Fruit fly (Drosophila melanogaster) whole organism, embryonic: ENCODE results near the gene CG15418.
A peak's percentile ranks its signal among the peaks of the same experiment; 100 is the strongest.

Source experiments
- CG10431 ChIP-seq: fragments of 200-800 bp; sonication (Bioruptor generic); optimal IDR thresholded peaks from 3 replicates; lab custom pipeline; 2018; ENCODE audit warnings: missing biosample characterization, mild to moderate bottlenecking, missing genetic modification characterization
- CG10979 ChIP-seq: fragments of 200-800 bp; sonication (Bioruptor generic); optimal IDR thresholded peaks from 2 replicates; lab custom pipeline; 2018; ENCODE audit warnings: missing biosample characterization, mild to moderate bottlenecking, missing genetic modification characterization, moderate library complexity
- CG11093 ChIP-seq: fragments of 200-800 bp; sonication (Bioruptor generic); IDR thresholded peaks from 3 replicates; pipeline ENCODE4 v1.3.6; 2022; ENCODE audit warnings: missing biosample characterization, missing genetic modification characterization
- CG12104 ChIP-seq: fragments of 200-800 bp; sonication (Bioruptor generic); optimal IDR thresholded peaks from 3 replicates; lab custom pipeline; 2016; ENCODE audit warnings: missing biosample characterization, missing genetic modification characterization
- CG12769 ChIP-seq: fragments of 200-800 bp; sonication (Bioruptor generic); optimal IDR thresholded peaks from 2 replicates; lab custom pipeline; 2019; ENCODE audit warnings: missing biosample characterization, mild to moderate bottlenecking, missing genetic modification characterization, moderate library complexity
- CG14050 ChIP-seq: fragments of 200-800 bp; sonication (Bioruptor generic); IDR thresholded peaks from 3 replicates; pipeline ENCODE4 v1.3.6; 2022; ENCODE audit warnings: missing biosample characterization, missing genetic modification characterization
- CG14441 ChIP-seq: fragments of 200-800 bp; sonication (Bioruptor generic); IDR thresholded peaks from 2 replicates; pipeline ENCODE4 v1.3.6; 2022; ENCODE audit warnings: missing biosample characterization, missing genetic modification characterization
- CG16813 ChIP-seq: fragments of 200-800 bp; sonication (Bioruptor generic); IDR thresholded peaks from 3 replicates; pipeline ENCODE4 v1.3.6; 2022; ENCODE audit warnings: missing biosample characterization, missing genetic modification characterization; ENCODE audit not compliant: partially characterized antibody
- CG2875 ChIP-seq: fragments of 200-800 bp; sonication (Bioruptor generic); optimal IDR thresholded peaks from 2 replicates; lab custom pipeline; 2017; ENCODE audit warnings: missing biosample characterization, mild to moderate bottlenecking, missing genetic modification characterization, missing genetic modification reagents
- CG30431 ChIP-seq: fragments of 200-800 bp; sonication (Bioruptor generic); optimal IDR thresholded peaks from 2 replicates; lab custom pipeline; 2017; ENCODE audit warnings: missing biosample characterization, missing genetic modification characterization
- CG32772 ChIP-seq: fragments of 200-800 bp; sonication (Bioruptor generic); IDR thresholded peaks from 2 replicates; pipeline ENCODE4 v1.3.6; 2022; ENCODE audit warnings: missing biosample characterization, missing genetic modification characterization
- CG4617 ChIP-seq: fragments of 200-800 bp; sonication (Bioruptor generic); optimal IDR thresholded peaks from 3 replicates; lab custom pipeline; 2016; ENCODE audit warnings: missing biosample characterization, missing genetic modification characterization, borderline replicate concordance
- CG5245 ChIP-seq: fragments of 200-800 bp; sonication (Bioruptor generic); optimal IDR thresholded peaks from 3 replicates; lab custom pipeline; 2016; ENCODE audit warnings: missing biosample characterization, missing genetic modification characterization
- CG8924 ChIP-seq: fragments of 200-800 bp; optimal IDR thresholded peaks from 3 replicates; lab custom pipeline; 2019; ENCODE audit warnings: missing biosample characterization, mild to moderate bottlenecking, missing genetic modification characterization, moderate library complexity
- CG9727 ChIP-seq: fragments of 200-800 bp; sonication (Bioruptor generic); optimal IDR thresholded peaks from 3 replicates; lab custom pipeline; 2017; ENCODE audit warnings: missing biosample characterization, mild to moderate bottlenecking, missing genetic modification characterization
- CG9932 ChIP-seq: fragments of 200-800 bp; sonication (Bioruptor generic); IDR thresholded peaks from 2 replicates; pipeline ENCODE4 v1.3.6; 2022; ENCODE audit warnings: missing biosample characterization, missing genetic modification characterization
- Doc3 ChIP-seq: fragments of 200-800 bp; sonication (Bioruptor generic); IDR thresholded peaks from 3 replicates; pipeline ENCODE4 v1.3.6; 2022; ENCODE audit warnings: missing biosample characterization, missing genetic modification characterization; ENCODE audit not compliant: partially characterized antibody
- Dref ChIP-seq: fragments of 200-800 bp; sonication (Bioruptor generic); IDR thresholded peaks from 2 replicates; pipeline ENCODE4 v1.3.6; 2022; ENCODE audit warnings: missing biosample characterization, missing genetic modification characterization
- Gsc ChIP-seq: fragments of 200-800 bp; sonication (Bioruptor generic); IDR thresholded peaks from 2 replicates; pipeline ENCODE4 v1.3.6; 2022; ENCODE audit warnings: missing biosample characterization, missing genetic modification characterization
- Gug ChIP-seq: fragments of 200-800 bp; sonication (Bioruptor generic); IDR thresholded peaks from 4 replicates; pipeline ENCODE4 v1.3.6; 2022; ENCODE audit warnings: missing biosample characterization, missing genetic modification characterization
- H2.0 ChIP-seq: fragments of 200-800 bp; sonication (Bioruptor generic); IDR thresholded peaks from 2 replicates; pipeline ENCODE4 v1.3.6; 2022; ENCODE audit warnings: missing biosample characterization, missing genetic modification characterization
- HLH3B ChIP-seq: fragments of 200-800 bp; sonication (Bioruptor generic); IDR thresholded peaks from 2 replicates; pipeline ENCODE4 v1.3.6; 2022; ENCODE audit warnings: missing biosample characterization, missing genetic modification characterization
- Jarid2 ChIP-seq: fragments of 200-800 bp; sonication (Bioruptor generic); optimal IDR thresholded peaks from 3 replicates; lab custom pipeline; 2017; ENCODE audit warnings: mild to moderate bottlenecking, missing biosample characterization, missing genetic modification reagents, missing genetic modification characterization
- Rx ChIP-seq: fragments of 200-800 bp; sonication (Bioruptor generic); IDR thresholded peaks from 2 replicates; pipeline ENCODE4 v1.3.6; 2022; ENCODE audit warnings: missing biosample characterization, missing genetic modification characterization
- Trl ChIP-seq, 3 experiments: fragments of >200 bp in 2 of 3; fragments of 200-800 bp in 1 of 3; sonication (Bioruptor generic) in 1 of 3; optimal IDR thresholded peaks; 2 replicates in 1 of 3; 3 replicates in 2 of 3; lab custom pipeline; 2016 to 2017; ENCODE audit warnings: missing biosample characterization in 1 of 3, missing genetic modification characterization in 1 of 3
- ase ChIP-seq: fragments of 200-800 bp; sonication (Bioruptor generic); IDR thresholded peaks from 3 replicates; pipeline ENCODE4 v1.3.6; 2022; ENCODE audit warnings: missing biosample characterization, missing genetic modification characterization
- bcd ChIP-seq: fragments of 200-800 bp; sonication (Bioruptor generic); optimal IDR thresholded peaks from 2 replicates; lab custom pipeline; 2017; ENCODE audit warnings: missing biosample characterization, mild to moderate bottlenecking, missing genetic modification characterization
- bsh ChIP-seq, 2 experiments: fragments of 200-800 bp; sonication (Bioruptor generic); optimal IDR thresholded peaks; 2 replicates each; lab custom pipeline; 2017 to 2018; ENCODE audit warnings: mild to moderate bottlenecking in 2 of 2, missing biosample characterization in 2 of 2, missing genetic modification characterization in 2 of 2, moderate library complexity in 1 of 2
- cato ChIP-seq: fragments of 200-800 bp; sonication (Bioruptor generic); optimal IDR thresholded peaks from 2 replicates; lab custom pipeline; 2016; ENCODE audit warnings: missing biosample characterization, missing genetic modification characterization, borderline replicate concordance
- danr ChIP-seq: fragments of 200-800 bp; sonication (Bioruptor generic); IDR thresholded peaks from 2 replicates; pipeline ENCODE4 v1.3.6; 2022; ENCODE audit warnings: missing biosample characterization, missing genetic modification characterization
- dati ChIP-seq: fragments of 200-800 bp; sonication (Bioruptor generic); IDR thresholded peaks from 2 replicates; pipeline ENCODE4 v1.3.6; 2022; ENCODE audit warnings: missing biosample characterization, missing genetic modification characterization
- dmrt11E ChIP-seq: fragments of 200-800 bp; sonication (Bioruptor generic); optimal IDR thresholded peaks from 3 replicates; lab custom pipeline; 2018; ENCODE audit warnings: missing biosample characterization, mild to moderate bottlenecking, missing genetic modification characterization, moderate library complexity
- dpn ChIP-seq, 2 experiments: fragments of 200-800 bp; sonication (Bioruptor generic); optimal IDR thresholded peaks; 3 replicates each; lab custom pipeline; 2016; ENCODE audit warnings: missing biosample characterization in 2 of 2, missing genetic modification characterization in 2 of 2
- esg ChIP-seq: fragments of 200-800 bp; sonication (Bioruptor generic); conservative IDR thresholded peaks from 2 replicates; pipeline ENCODE4 v1.3.6; 2022; ENCODE audit warnings: missing biosample characterization, missing genetic modification characterization
- eyg ChIP-seq: fragments of 200-800 bp; sonication (Bioruptor generic); optimal IDR thresholded peaks from 3 replicates; lab custom pipeline; 2016; ENCODE audit warnings: missing biosample characterization, missing genetic modification characterization
- grau ChIP-seq: fragments of 200-800 bp; optimal IDR thresholded peaks from 3 replicates; lab custom pipeline; 2019; ENCODE audit warnings: missing biosample characterization, mild to moderate bottlenecking, missing genetic modification characterization, moderate library complexity
- ham ChIP-seq: fragments of 200-800 bp; sonication (Bioruptor generic); IDR thresholded peaks from 2 replicates; pipeline ENCODE4 v1.3.6; 2022; ENCODE audit warnings: missing biosample characterization, missing genetic modification characterization
- jing ChIP-seq: fragments of 200-800 bp; sonication (Bioruptor generic); optimal IDR thresholded peaks from 2 replicates; lab custom pipeline; 2018; ENCODE audit warnings: missing biosample characterization, mild to moderate bottlenecking, missing genetic modification characterization
- jumu ChIP-seq: fragments of 200-800 bp; sonication (Bioruptor generic); optimal IDR thresholded peaks from 3 replicates; lab custom pipeline; 2016; ENCODE audit warnings: missing biosample characterization, missing genetic modification characterization
- lab ChIP-seq: fragments of 200-800 bp; sonication (Bioruptor generic); optimal IDR thresholded peaks from 3 replicates; lab custom pipeline; 2017; ENCODE audit warnings: missing biosample characterization, missing genetic modification characterization, mild to moderate bottlenecking, moderate library complexity, missing genetic modification reagents
- lov ChIP-seq, 2 experiments: fragments of 200-800 bp in 1 of 2; fragments of >200 bp in 1 of 2; sonication (Bioruptor generic) in 1 of 2; IDR thresholded peaks in 1 of 2; optimal IDR thresholded peaks in 1 of 2; 2 replicates in 1 of 2; 3 replicates in 1 of 2; pipeline versions ENCODE4 v1.3.6 to Lab custom; 2017 to 2022; ENCODE audit warnings: missing biosample characterization in 1 of 2, missing genetic modification characterization in 1 of 2
- luna ChIP-seq: fragments of 200-800 bp; sonication (Bioruptor generic); optimal IDR thresholded peaks from 2 replicates; lab custom pipeline; 2016; ENCODE audit warnings: missing biosample characterization, missing genetic modification characterization
- pb ChIP-seq: fragments of 200-800 bp; sonication (Bioruptor generic); optimal IDR thresholded peaks from 3 replicates; lab custom pipeline; 2016; ENCODE audit warnings: missing biosample characterization, missing genetic modification characterization
- ranshi ChIP-seq: fragments of 200-800 bp; sonication (Bioruptor generic); IDR thresholded peaks from 2 replicates; pipeline ENCODE4 v1.3.6; 2022; ENCODE audit warnings: missing biosample characterization, missing genetic modification characterization
- scrt ChIP-seq: fragments of 200-800 bp; sonication (Bioruptor generic); optimal IDR thresholded peaks from 2 replicates; lab custom pipeline; 2018; ENCODE audit warnings: missing biosample characterization, mild to moderate bottlenecking, missing genetic modification characterization, moderate library complexity
- stc ChIP-seq: fragments of 200-800 bp; sonication (Bioruptor generic); IDR thresholded peaks from 2 replicates; pipeline ENCODE4 v1.3.6; 2022; ENCODE audit warnings: missing biosample characterization, missing genetic modification characterization
- tio ChIP-seq: fragments of 200-800 bp; sonication (Bioruptor generic); optimal IDR thresholded peaks from 2 replicates; lab custom pipeline; 2017; ENCODE audit warnings: missing biosample characterization, missing genetic modification characterization, inconsistent platforms
- trem ChIP-seq: fragments of 200-800 bp; optimal IDR thresholded peaks from 3 replicates; lab custom pipeline; 2019; ENCODE audit warnings: missing biosample characterization, mild to moderate bottlenecking, missing genetic modification characterization, moderate library complexity
- zfh1 ChIP-seq: fragments of 200-800 bp; sonication (Bioruptor generic); IDR thresholded peaks from 3 replicates; pipeline ENCODE4 v1.3.6; 2022; ENCODE audit warnings: missing biosample characterization, missing genetic modification characterization

Gene CG15418

DNA sequence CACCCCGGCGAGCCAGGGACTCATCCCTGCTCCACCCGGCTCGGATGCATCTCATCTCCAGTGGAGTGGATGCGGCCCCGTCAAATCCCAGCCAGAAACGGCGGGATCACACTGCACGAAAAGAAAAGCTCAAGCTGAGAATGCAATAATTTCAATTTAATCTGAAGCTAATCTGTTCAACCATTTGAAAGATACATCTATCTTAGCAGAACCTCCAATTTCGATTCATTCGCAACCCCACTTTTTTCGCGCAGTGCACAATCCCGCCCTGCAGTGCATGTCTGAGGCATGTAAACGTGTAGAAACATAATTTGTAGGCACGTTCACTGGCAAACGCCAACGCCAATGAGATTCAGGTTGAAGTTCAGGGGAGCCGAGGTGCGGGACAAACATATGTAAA, 23.0 kb downstream of the CG15418 start (continued):
- TF ChIP-seq luna (GFP tag; lab: Kevin White, UChicago), result no peak
- peak; percentile 48 for TF ChIP-seq CG5245 (GFP tag; lab: Kevin White, UChicago)
- TF ChIP-seq ranshi (GFP tag; lab: Robert Waterston, UW), result peak; percentile 53; the same call in 1 of the 2 replicates
- TF ChIP-seq CG14441 (GFP tag; lab: Robert Waterston, UW), result 0 out of 2 replicates have a peak, but pooled peaks have one; percentile 11
- TF ChIP-seq CG12104 (GFP tag; lab: Kevin White, UChicago), result no peak
- 0 out of 3 replicates have a peak, but pooled peaks have one; percentile 10 for TF ChIP-seq CG14050 (GFP tag; lab: Robert Waterston, UW)
- no peak for TF ChIP-seq lov (optimal IDR thresholded peaks at IDR 0.05; lab: Kevin White, UChicago)
- TF ChIP-seq lov (GFP tag; IDR thresholded peaks at IDR 0.05; lab: Robert Waterston, UW), result peak; percentile 59; the same call in 2 of the 3 replicates
- TF ChIP-seq eyg (GFP tag; lab: Kevin White, UChicago), result no peak
- TF ChIP-seq zfh1, result peak; percentile 78
- peak; percentile 48 for TF ChIP-seq CG2875 (GFP tag; lab: Kevin White, UChicago)
- TF ChIP-seq dati (GFP tag; lab: Robert Waterston, UW), result 0 out of 2 replicates have a peak, but pooled peaks have one; percentile 26
- TF ChIP-seq Jarid2, result no peak
- TF ChIP-seq bcd, result peak; percentile 53
- no peak for TF ChIP-seq CG9932 (GFP tag; lab: Robert Waterston, UW)
- TF ChIP-seq CG30431 (GFP tag; lab: Kevin White, UChicago), result peak; percentile 23
- TF ChIP-seq danr, result peak; percentile 52; the same call in 1 of the 2 replicates
- no peak for TF ChIP-seq CG8924
- peak; percentile 9 for TF ChIP-seq cato
- no peak for TF ChIP-seq Trl (optimal IDR thresholded peaks at IDR 0.05; lab: Kevin White, UChicago)
- TF ChIP-seq Trl (GFP tag; optimal IDR thresholded peaks at IDR 0.05; lab: Kevin White, UChicago), result peak; percentile 29
- no peak for TF ChIP-seq Doc3 (GFP tag; lab: Robert Waterston, UW)
- peak; percentile 29; the same call in 1 of the 2 replicates for TF ChIP-seq H2.0
- peak; percentile 16 to 48 for TF ChIP-seq dpn (GFP tag; optimal IDR thresholded peaks at IDR 0.05; lab: Kevin White, UChicago)
- TF ChIP-seq CG10431 (GFP tag; lab: Kevin White, UChicago), result no peak
- TF ChIP-seq HLH3B (GFP tag; lab: Robert Waterston, UW), result peak; percentile 49; the same call in 1 of the 2 replicates
- no peak for TF ChIP-seq scrt (GFP tag; lab: Kevin White, UChicago)
- no peak for TF ChIP-seq CG16813 (GFP tag; lab: Robert Waterston, UW)
- TF ChIP-seq tio, result peak; percentile 15
- TF ChIP-seq grau (tag; lab: Kevin White, UChicago), result peak; percentile 30
- TF ChIP-seq ham, result no peak
- no peak for TF ChIP-seq CG12769
- peak; percentile 18 for TF ChIP-seq jing
- peak; percentile 74 for TF ChIP-seq CG10979
- peak; percentile 67 for TF ChIP-seq esg
- TF ChIP-seq Gug (GFP tag; lab: Robert Waterston, UW), result peak; percentile 25; the same call in 2 of the 4 replicates
- peak; percentile 40; the same call in 1 of the 2 replicates for TF ChIP-seq Gsc
- TF ChIP-seq CG4617 (GFP tag; lab: Kevin White, UChicago), result no peak
- 0 out of 3 replicates have a peak, but pooled peaks have one; percentile 36 for TF ChIP-seq ase (GFP tag; lab: Robert Waterston, UW)
- peak in 1 of 2 experiments; percentile 74 for TF ChIP-seq bsh (GFP tag; optimal IDR thresholded peaks at IDR 0.05; lab: Kevin White, UChicago)
- peak; percentile 68 for TF ChIP-seq dmrt11E (tag; lab: Kevin White, UChicago)
- peak; percentile 48; the same call in 1 of the 2 replicates for TF ChIP-seq CG32772
- TF ChIP-seq lab, result peak; percentile 24
- TF ChIP-seq stc (GFP tag; lab: Robert Waterston, UW), result peak; percentile 19; the same call in 1 of the 2 replicates
- peak; percentile 11 for TF ChIP-seq trem (tag; lab: Kevin White, UChicago)
- peak; percentile 57 for TF ChIP-seq Rx
- TF ChIP-seq jumu (GFP tag; lab: Kevin White, UChicago), result peak; percentile 41
- no peak for TF ChIP-seq Dref
- peak; percentile 44 for TF ChIP-seq CG9727 (GFP tag; lab: Kevin White, UChicago)
- no peak for TF ChIP-seq CG11093 (GFP tag; lab: Robert Waterston, UW)
- TF ChIP-seq pb (GFP tag; lab: Kevin White, UChicago), result peak; percentile 31
